Worm (Caenorhabditis elegans): Measurements from ENCODE around the gene vang-1.

DNA sequence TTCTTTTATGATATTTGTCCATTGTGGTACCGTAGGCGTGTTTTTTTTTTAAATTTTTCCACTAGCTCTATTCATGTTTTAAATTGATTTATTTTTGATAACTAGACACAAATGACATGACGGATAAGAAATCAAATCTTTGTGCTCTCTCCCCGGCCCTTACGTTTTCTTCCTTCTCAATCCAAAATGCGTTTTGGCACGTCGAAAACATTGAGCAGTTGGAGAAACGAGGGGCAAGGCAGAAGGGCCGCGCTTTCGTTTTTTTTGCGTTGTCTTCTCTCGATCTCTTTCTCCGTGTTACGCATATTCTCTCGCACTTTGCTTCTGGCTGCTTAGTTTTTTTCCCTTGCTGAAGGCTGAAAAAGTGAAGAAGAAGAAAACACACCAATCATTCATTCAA lies 53.4 kb downstream of the vang-1 start:
- TF ChIP-seq fkh-10 (GFP tag; optimal IDR thresholded peaks at IDR 0.05) (peak; percentile 53), R02D3.7 (tag; optimal IDR thresholded peaks at IDR 0.05) (no peak), egl-27 (tag; optimal IDR thresholded peaks at IDR 0.05) (no peak), lsy-12 (tag; optimal IDR thresholded peaks at IDR 0.05) (no peak), nfya-1 (tag; optimal IDR thresholded peaks at IDR 0.05; ENCODE audit: insufficient read depth) (no peak)
